Worm (Caenorhabditis elegans): Measurements from ENCODE around the gene bgal-2.

ce11 chrX:6747906-6748356 is 36.3 kb upstream of the bgal-2 start:
- TF ChIP-seq pqm-1 (tag; optimal IDR thresholded peaks at IDR 0.05) (no peak), dsc-1 (tag; optimal IDR thresholded peaks at IDR 0.05) (no peak), zip-4 (GFP tag; optimal IDR thresholded peaks at IDR 0.05) (no peak), nhr-47 (tag; optimal IDR thresholded peaks at IDR 0.05) (no peak), sptf-1 (tag; optimal IDR thresholded peaks at IDR 0.05) (no peak)

All from whole organism, L1 larva.